Fruit fly (Drosophila melanogaster) ovary, adult (tissue): ENCODE results near the gene Pdh.

Experiments
- CG17801 ChIP-seq: fragments of 200-800 bp; optimal IDR thresholded peaks from 2 replicates; lab custom pipeline; 2019; ENCODE audit warnings: missing biosample characterization, mild to moderate bottlenecking, missing genetic modification characterization, moderate library complexity; ENCODE audit not compliant: partially characterized antibody

Gene Pdh

DNA sequence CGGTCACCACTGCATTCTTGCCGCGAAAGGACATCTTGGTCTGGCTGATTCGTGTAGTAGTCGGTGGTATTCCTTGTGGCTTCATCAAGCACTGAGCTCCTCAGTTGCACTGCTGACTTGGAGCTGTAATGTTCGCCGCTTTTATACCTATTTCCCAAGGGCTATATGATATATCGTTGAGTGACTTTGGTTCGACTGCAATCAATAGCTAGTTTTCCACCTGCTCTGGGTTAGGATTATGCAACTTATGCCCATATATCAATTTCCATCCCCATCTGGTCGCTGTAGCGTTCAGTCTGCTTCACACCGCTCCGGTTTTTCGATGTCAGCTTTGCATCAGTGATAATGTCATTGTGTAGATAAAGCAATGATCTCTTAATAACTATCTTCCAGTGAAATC lies at the start of gene Pdh:
Gene Pdh (minus strand): TSS at position 101 of the 400 bp plus-strand sequence.
- TF ChIP-seq CG17801: no peak

DNA sequence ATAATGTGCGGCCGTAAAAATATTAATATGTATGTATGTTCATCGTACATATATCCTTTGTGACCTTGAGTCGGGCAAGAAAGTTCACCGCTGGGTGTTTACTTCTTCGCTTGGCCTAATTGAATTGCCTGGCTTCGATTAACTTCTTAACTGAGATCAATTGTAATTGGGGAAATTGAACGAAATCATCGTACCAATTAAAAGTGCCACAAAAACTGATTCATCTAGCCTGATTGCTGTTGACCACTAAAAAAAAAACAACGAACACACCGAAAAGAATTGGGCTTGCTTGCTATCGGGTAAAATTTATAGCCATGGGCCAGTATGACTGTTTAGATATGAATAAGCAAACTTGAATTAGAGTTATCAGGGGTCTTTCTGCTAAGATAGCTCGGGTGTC lies 48.2 kb upstream of the Pdh start:
- TF ChIP-seq CG17801: no peak

DNA sequence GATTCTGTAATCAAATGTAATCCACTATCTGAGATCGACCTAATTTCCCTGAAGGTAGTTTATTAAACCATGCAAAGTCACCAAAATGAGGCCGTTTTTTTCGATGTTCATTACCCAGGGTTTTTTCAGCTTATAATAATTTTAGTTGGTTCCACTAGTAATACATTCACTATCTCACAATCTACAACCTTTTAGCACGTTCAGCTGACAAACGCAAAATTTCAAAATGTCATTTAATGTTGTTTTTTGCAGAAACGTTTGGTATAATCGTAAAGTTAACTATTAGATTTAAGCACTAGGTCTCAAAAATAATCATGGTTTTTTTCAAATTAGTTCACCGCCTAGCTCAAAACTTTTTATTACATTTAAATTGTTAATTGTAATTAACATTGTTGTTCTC lies 46.1 kb upstream of the Pdh start, which contains the start of gene CG44836:
Gene CG44836 (minus strand): TSS at position 101 of the 400 bp plus-strand sequence.
- TF ChIP-seq CG17801: no peak

DNA sequence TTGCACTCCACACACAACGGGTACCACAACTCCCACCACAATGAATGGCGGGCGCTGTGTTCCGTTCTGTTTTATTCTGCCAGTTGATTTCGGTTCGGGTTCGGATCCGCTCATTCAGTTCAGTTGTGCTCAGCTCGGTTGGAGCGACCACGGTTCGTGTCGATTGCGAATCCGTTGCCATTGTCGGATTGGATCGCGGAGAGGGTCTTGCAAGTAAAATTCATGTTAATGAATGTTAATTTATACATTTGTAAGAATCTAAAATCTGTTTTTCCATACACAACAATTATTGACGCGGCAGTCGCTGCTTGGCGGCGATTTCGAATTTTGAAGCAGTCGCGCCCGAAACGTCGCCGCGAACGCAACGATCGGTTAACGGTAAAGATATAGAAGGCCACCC lies 40.4 kb upstream of the Pdh start, which contains the start of gene Gagr:
Gene Gagr (plus strand): TSS at position 81 of the 400 bp plus-strand sequence.
- TF ChIP-seq CG17801: no peak

DNA sequence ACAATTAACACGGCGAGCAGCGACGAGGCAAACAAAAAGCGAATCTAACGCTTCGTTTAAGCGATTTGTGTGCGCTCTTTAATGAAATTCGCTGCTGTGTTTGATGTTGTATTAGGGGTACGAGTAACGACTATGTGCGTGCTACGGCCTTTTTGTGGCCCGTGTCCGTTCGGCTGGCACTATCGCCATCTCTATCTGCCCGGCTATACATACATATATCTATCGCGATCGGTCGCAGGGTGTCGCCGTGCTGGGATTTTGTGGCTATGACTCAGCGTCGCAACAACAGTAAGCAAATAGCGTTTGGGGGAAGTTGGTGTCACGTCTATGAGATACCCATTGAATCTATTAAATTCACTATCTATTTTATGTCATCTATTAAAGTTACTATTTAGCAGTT lies 39.6 kb upstream of the Pdh start:
- TF ChIP-seq CG17801: no peak

DNA sequence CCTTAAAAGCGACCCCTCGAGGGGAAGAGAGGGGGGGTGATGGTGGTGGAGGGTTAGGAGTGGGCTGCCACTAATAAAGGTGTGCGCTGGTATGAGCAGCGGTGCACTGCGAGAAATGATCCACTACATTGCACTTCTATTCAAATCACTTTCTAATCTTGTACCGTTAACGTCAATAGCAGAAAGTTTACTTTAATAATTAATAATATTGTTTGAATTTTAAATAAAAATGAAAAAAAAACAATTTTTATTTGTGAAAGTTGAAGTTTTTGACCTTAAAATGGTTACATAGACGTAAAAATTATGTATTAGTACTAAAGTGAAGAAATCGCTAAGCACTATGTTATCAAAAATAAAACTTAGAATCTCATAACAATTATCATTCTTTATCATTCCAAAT lies 38.8 kb upstream of the Pdh start:
- TF ChIP-seq CG17801: no peak

DNA sequence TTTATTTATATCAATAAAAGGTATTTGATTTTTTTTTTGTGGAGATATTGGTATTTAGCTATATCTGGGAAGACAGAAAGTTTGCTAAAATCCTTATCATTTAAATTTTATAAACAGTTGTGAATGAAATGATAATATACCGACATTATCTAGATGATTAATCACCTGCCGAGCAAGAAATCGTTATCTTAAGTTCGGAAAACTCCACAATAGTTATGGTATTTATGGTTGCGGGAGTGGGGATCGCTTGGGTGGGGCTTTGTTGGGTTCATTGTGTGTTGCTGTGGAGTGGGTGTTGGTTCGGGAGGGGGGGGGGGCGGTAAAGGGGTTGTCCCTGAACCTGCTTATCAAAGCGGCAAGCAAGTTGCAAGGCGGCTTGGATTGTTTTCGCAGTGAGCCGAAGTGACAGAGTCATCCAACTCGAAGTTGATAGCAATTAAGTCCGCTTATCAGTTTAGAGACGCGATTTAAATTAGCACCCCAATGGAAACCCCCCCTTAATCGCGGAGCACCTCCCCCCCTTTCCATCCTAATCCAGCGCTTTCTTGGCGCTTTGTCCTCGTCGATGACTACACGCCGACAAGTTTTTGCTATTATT lies 38.2 kb upstream of the Pdh start:
- no peak for TF ChIP-seq CG17801

DNA sequence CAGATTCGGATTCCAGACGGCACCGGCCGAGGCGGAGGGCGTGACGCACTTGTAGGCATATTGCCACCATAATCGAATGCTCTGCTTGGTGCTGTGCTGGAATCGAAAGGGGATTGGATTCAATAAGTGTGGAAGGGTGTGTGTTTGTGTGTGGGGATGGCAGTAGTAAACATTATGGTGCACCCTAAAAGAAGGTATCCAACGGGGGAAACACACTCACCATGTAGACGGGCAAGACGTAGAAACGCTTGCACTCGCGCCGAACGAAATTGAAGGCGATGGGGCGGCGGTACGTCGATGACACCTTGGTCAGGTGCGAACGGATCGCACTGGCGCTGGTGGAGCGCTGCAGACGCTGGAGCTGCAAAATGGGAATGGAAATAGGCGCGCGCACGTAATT lies 37.2 kb upstream of the Pdh start:
- TF ChIP-seq CG17801: no peak

DNA sequence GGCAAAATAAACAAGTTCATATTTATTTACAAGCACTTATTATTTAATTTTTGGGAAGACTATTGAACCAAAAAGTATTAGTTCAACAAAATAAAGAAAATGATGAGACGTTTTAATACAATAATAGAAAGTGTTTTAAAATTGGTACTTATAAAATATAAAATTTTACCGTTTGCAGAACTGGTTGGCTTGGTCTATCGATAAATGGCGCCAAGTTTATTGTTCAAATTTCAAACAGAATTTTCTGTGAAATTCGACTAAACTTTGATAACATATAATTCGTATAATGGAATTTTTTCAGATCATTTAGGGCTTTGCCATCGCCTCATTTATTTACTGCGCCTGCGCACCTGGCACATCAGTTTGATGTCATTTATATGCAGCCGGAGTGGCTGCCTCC lies 36.7 kb upstream of the Pdh start:
- no peak for TF ChIP-seq CG17801

DNA sequence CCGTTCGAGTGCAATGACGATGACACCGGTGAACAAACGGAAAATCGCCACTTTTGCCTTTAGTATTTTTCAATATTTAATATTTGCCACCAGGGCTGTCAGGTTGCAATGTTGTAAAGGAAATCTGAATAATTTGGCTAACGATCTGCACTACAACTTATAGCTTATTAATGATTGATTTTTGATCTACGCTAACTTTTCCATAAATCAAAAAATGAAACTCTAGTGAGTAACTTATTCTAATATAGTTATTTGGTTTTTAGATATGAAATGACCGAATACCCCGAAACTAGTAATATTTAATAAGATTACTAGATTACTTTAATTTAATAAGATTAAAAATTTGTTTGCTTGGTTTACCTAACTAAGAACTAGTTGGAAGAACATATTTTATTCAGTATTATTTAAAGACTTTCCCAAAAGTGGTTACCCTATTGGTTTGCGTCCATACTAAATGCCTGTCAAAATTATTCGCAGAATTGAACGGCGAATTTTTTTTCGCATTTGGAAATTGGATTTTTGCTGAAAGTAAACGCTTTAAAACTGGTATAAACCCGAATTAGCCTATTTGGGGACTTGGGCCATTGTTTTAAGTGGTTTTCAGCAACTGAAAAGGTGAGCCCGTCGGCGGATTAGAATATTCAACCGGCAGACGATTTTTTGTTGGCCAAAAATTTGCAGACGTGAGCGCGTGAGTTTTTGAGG lies 31.9 kb upstream of the Pdh start, which contains the start of the genes Agpat3 and RAF2:
Gene Agpat3 (minus strand): TSS at position 78 of the 705 bp plus-strand sequence.
Gene RAF2 (plus strand): TSS at position 448 of the 705 bp plus-strand sequence.
- no peak for TF ChIP-seq CG17801

DNA sequence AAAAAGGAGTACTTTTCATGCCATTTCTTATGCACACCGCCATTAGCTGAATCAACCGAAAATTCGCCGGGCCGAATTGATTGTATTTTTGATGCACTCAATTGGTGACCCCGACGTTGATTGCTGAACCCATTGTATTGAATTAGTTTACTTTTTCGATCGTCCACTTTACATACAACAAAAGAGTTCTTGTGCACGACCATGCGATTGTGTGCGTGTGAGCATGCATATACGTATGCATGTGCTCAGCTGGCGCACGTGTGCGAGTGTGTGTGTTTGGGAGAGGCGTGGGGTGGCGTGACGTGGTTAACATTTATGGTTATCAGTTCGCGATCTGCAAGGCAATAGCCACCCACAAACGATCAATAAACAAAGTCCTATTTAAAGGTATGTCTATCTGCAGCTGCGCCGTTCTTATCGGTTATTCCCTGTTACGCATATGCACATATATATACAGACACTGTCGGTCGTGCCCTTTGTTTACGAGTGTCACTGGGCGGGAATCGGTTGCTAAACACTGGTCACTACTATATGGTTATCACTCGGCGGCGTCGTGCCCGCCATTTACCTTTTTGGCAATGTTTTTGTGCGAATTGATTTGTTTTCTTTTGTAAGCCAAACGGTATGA lies 31.3 kb upstream of the Pdh start:
- TF ChIP-seq CG17801: peak; percentile 73

DNA sequence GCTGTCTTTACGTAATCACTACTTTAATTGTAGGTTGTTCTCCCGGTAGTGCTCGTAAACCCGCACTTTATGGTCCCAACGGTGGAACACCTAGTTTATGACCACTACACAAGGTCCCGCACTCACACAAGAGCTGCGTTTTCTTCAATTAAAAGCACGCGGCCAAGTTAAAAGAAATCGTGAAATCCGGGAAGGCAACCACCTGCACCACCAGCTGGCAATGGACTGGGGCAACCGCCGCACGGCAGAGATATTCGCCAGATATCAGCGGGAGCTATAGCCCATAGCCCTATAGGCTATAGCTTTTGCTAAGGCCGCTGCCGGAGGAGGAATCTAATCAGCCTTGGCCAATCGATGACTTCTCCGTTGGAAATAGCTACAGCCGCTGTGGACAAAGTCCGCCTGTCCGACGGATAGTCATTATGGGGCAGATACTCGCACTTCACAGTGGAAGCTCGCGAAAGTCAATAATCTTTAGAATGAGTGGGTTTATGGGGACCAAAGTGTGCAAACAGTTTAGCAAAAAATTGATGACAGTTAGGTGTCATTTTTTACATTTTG lies 30.1 kb upstream of the Pdh start:
- no peak for TF ChIP-seq CG17801

DNA sequence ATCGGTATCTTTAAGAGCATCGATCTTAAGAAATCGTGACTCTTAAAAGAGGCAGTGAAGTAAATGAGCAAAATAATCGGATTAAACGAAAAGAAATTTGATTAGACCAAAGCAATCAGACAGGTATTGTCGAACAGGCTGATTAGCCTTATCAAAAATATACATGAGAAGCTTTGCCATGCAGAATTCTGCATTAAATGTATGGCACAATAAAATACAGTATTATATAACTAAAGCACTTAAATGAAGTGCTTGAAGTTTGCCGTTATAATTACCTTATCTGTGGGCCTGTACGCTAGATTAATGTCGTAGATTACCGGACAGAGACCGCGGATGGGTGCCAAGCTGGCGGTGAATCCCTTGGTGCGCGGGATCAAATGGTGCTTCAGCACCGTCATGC lies 29.0 kb upstream of the Pdh start:
- no peak for TF ChIP-seq CG17801

DNA sequence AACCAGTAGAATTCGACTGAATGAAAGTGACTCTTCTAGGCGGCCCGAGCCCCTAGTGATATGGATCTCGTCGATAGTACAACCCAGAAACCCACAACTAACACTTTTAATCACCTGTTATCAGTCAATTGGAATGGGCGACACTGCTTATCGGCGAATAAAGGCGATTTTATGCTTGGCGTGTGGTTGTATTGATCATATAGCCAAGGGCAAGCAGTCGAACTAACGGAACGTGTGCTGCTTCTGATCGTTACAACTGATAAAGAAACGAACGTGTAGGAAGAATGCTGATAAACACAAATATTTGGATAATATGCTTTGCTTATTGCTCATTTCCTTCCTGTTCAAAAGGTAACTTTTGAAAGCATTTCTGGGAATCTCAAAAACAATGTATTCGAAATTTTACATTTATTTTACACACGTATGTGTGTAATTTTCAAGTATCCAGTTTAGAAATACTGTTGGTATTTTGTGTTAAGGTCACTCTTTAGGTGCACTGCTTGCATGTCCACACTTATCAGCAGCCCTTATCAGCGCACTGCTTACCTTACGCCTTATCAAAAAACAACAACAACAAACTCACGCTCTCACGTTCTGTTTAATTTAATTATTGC lies 27.2 kb upstream of the Pdh start, which contains the start of gene Agpat4:
Gene Agpat4 (minus strand): TSS at position 387 of the 614 bp plus-strand sequence.
- no peak for TF ChIP-seq CG17801

DNA sequence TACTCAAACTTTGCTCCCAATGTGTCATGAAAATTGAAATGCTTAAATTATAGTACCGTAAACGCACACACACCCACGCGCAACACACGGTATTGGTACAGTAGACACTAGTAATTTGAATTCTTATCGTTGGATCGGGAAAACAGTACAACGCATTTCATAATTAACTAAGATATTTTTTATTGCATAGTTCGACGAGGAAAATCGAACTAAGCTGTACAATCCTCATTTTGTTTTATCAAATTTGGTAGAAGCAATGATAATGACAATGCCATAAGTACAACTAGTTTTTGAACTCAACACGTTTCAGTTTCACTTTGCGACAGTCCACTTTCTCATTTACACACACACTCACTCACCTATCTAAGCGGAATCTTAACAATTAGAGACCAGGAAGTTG lies 26.7 kb upstream of the Pdh start:
- TF ChIP-seq CG17801: peak; percentile 74
